Fruit fly (Drosophila melanogaster) whole organism, pupa: ENCODE data around the gene Eip78C.
A peak's percentile ranks its signal among the peaks of the same experiment; 100 is the strongest.

Experiments used
- CG10348 ChIP-seq: fragments of 200-800 bp; sonication (Bioruptor generic); IDR thresholded peaks from 2 replicates; pipeline ENCODE4 v1.3.6; 2022; ENCODE audit warnings: missing biosample characterization, missing genetic modification characterization
- CG12605 ChIP-seq: fragments of 200-800 bp; sonication (Bioruptor generic); IDR thresholded peaks from 2 replicates; pipeline ENCODE4 v1.3.6; 2022; ENCODE audit warnings: missing biosample characterization, missing genetic modification characterization
- CG13204 ChIP-seq: fragments of 200-800 bp; sonication (Bioruptor generic); optimal IDR thresholded peaks from 2 replicates; lab custom pipeline; 2018; ENCODE audit warnings: missing biosample characterization, mild to moderate bottlenecking, missing genetic modification characterization, moderate library complexity
- CG14655 ChIP-seq: fragments of 200-800 bp; sonication (Bioruptor generic); optimal IDR thresholded peaks from 3 replicates; lab custom pipeline; 2017; ENCODE audit warnings: mild to moderate bottlenecking, missing biosample characterization, missing genetic modification reagents, missing genetic modification characterization
- CG17806 ChIP-seq: fragments of 200-800 bp; sonication (Bioruptor generic); optimal IDR thresholded peaks from 2 replicates; lab custom pipeline; 2018; ENCODE audit warnings: missing biosample characterization, mild to moderate bottlenecking, missing genetic modification characterization, moderate library complexity
- CG32121 ChIP-seq: fragments of 200-800 bp; sonication (Bioruptor generic); IDR thresholded peaks from 2 replicates; pipeline ENCODE4 v1.3.6; 2022; ENCODE audit warnings: missing biosample characterization, missing genetic modification characterization
- CG34367 ChIP-seq: fragments of 200-800 bp; sonication (Bioruptor generic); optimal IDR thresholded peaks from 2 replicates; lab custom pipeline; 2018; ENCODE audit warnings: missing biosample characterization, mild to moderate bottlenecking, missing genetic modification characterization
- CG4496 ChIP-seq: fragments of 200-800 bp; sonication (Bioruptor generic); IDR thresholded peaks from 3 replicates; pipeline ENCODE4 v1.3.6; 2022; ENCODE audit warnings: missing biosample characterization, missing genetic modification characterization
- CG8159 ChIP-seq: fragments of 200-800 bp; sonication (Bioruptor generic); optimal IDR thresholded peaks from 3 replicates; lab custom pipeline; 2018; ENCODE audit warnings: missing biosample characterization, mild to moderate bottlenecking, missing genetic modification characterization, moderate library complexity
- CG9948 ChIP-seq: fragments of 200-800 bp; sonication (Bioruptor generic); optimal IDR thresholded peaks from 2 replicates; lab custom pipeline; 2018; ENCODE audit warnings: missing biosample characterization, mild to moderate bottlenecking, missing genetic modification characterization, moderate library complexity
- EcR ChIP-seq: fragments of 200-800 bp; sonication (Bioruptor generic); optimal IDR thresholded peaks from 3 replicates; lab custom pipeline; 2019; ENCODE audit warnings: missing biosample characterization, missing genetic modification characterization, mild to moderate bottlenecking, moderate library complexity, missing genetic modification reagents
- Snoo ChIP-seq: fragments of 200-800 bp; sonication (Bioruptor generic); optimal IDR thresholded peaks from 3 replicates; lab custom pipeline; 2017; ENCODE audit warnings: missing biosample characterization, mild to moderate bottlenecking, missing genetic modification characterization, inconsistent platforms
- gl ChIP-seq: fragments of 200-800 bp; sonication (Bioruptor generic); optimal IDR thresholded peaks from 2 replicates; lab custom pipeline; 2018; ENCODE audit warnings: missing biosample characterization, mild to moderate bottlenecking, missing genetic modification characterization
- rn ChIP-seq: fragments of 200-800 bp; sonication (Bioruptor generic); IDR thresholded peaks from 2 replicates; pipeline ENCODE4 v1.3.6; 2022; ENCODE audit warnings: missing biosample characterization, missing genetic modification characterization

DNA sequence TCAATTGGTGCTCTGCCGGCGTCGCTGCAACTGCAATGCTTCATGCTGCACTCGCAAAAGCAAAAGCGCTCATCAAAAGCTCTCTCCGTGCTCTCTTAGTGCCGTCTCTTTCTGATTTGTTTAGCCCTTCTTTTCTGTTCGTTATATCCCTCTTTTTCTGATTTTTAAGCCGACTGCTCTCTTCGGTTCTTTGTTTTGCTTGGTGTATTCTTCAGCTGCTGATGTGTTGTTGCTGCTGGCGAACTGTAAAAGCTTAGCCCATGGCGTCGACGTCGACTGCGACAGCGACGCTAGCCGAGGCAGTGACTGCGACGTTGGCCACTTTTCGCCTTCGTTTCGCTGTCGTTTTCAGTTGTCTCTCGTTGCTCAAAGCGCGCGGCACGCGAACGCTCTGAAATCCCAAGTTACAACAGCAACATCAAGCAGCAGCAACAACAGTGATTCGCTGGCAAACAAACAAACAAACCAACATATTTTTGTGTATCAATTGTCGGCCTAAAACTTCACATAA is 13.6 kb downstream of the Eip78C start:
- TF ChIP-seq CG34367 (tag; lab: Kevin White, UChicago) = no peak
- TF ChIP-seq CG17806 (tag; lab: Kevin White, UChicago) = no peak
- TF ChIP-seq Snoo = peak; percentile 39
- no peak for TF ChIP-seq gl (tag; lab: Kevin White, UChicago)
- peak; percentile 76; the same call in 1 of the 2 replicates for TF ChIP-seq CG12605 (GFP tag; lab: Robert Waterston, UW)
- no peak for TF ChIP-seq rn
- no peak for TF ChIP-seq CG9948
- TF ChIP-seq CG13204 (GFP tag; lab: Kevin White, UChicago) = peak; percentile 55
- no peak for TF ChIP-seq CG8159 (tag; lab: Kevin White, UChicago)
- peak; percentile 86 for TF ChIP-seq EcR (GFP tag; lab: Kevin White, UChicago)
- no peak for TF ChIP-seq CG10348
- TF ChIP-seq CG4496 = peak; percentile 70
- TF ChIP-seq CG14655 = peak; percentile 27
- peak; percentile 56 for TF ChIP-seq CG32121
